Worm (Caenorhabditis elegans) whole organism, L4 larva: ENCODE data around the gene R03G8.6.

ENCODE experiments used
- D1046.2 ChIP-seq: fragments of 200-800 bp; sonication (Bioruptor generic); IDR thresholded peaks from 2 replicates; pipeline ENCODE4 v1.3.6; 2022; ENCODE audit warnings: missing genetic modification characterization, missing compliant biosample characterization
- F26F4.8 ChIP-seq: fragments of 200-800 bp; sonication (Bioruptor generic); conservative IDR thresholded peaks from 2 replicates; pipeline ENCODE4 v1.3.6; 2022; ENCODE audit warnings: missing genetic modification characterization, missing compliant biosample characterization
- F44E2.7 ChIP-seq: fragments of 200-800 bp; sonication (Bioruptor generic); IDR thresholded peaks from 2 replicates; pipeline ENCODE4 v2.1.2; 2022; ENCODE audit warnings: missing genetic modification characterization, missing compliant biosample characterization
- F49E8.2 ChIP-seq: sonication (generic microtip); optimal IDR thresholded peaks from 2 replicates; lab custom pipeline; 2016; ENCODE audit warnings: missing compliant biosample characterization, mild to moderate bottlenecking, missing genetic modification characterization, borderline replicate concordance
- T20F7.1 ChIP-seq: fragments of 200-800 bp; sonication (Bioruptor generic); optimal IDR thresholded peaks from 2 replicates; lab custom pipeline; 2018; ENCODE audit warnings: mild to moderate bottlenecking, missing genetic modification characterization, missing compliant biosample characterization
- T26A8.4 ChIP-seq: fragments of 200-800 bp; sonication (Bioruptor generic); IDR thresholded peaks from 2 replicates; pipeline ENCODE4 v1.3.6; 2022; ENCODE audit warnings: missing genetic modification characterization, missing compliant biosample characterization
- Y5F2A.4 ChIP-seq: fragments of 200-800 bp; sonication (Bioruptor generic); optimal IDR thresholded peaks from 2 replicates; lab custom pipeline; 2018; ENCODE audit warnings: mild to moderate bottlenecking, missing genetic modification characterization, missing compliant biosample characterization
- Y75B8A.6 ChIP-seq: fragments of 200-800 bp; sonication (Bioruptor generic); IDR thresholded peaks from 2 replicates; pipeline ENCODE4 v1.3.6; 2022; ENCODE audit warnings: missing genetic modification reagents, missing genetic modification characterization, missing compliant biosample characterization
- arid-1 ChIP-seq: fragments of 200-800 bp; sonication (Bioruptor generic); conservative IDR thresholded peaks from 2 replicates; pipeline ENCODE4 v1.3.6; 2022; ENCODE audit warnings: missing genetic modification reagents, missing genetic modification characterization, missing compliant biosample characterization
- dmd-8 ChIP-seq: fragments of 200-800 bp; sonication (Bioruptor generic); IDR thresholded peaks from 2 replicates; pipeline ENCODE4 v1.3.6; 2022; ENCODE audit warnings: missing genetic modification characterization, missing compliant biosample characterization
- dmd-9 ChIP-seq: fragments of 200-800 bp; sonication (Bioruptor generic); IDR thresholded peaks from 2 replicates; pipeline ENCODE4 v1.3.6; 2022; ENCODE audit warnings: missing genetic modification reagents, missing genetic modification characterization, missing compliant biosample characterization
- dve-1 ChIP-seq: sonication (generic microtip); optimal IDR thresholded peaks from 2 replicates; lab custom pipeline; 2017; ENCODE audit warnings: antibody characterized with exemption, mild to moderate bottlenecking, missing genetic modification characterization, missing compliant biosample characterization; ENCODE audit not compliant: insufficient read depth
- gei-8 ChIP-seq: fragments of 200-800 bp; sonication (Bioruptor generic); optimal IDR thresholded peaks from 2 replicates; lab custom pipeline; 2018; ENCODE audit warnings: mild to moderate bottlenecking, missing genetic modification characterization, missing compliant biosample characterization
- hlh-11 ChIP-seq: fragments of 200-800 bp; sonication (Bioruptor generic); optimal IDR thresholded peaks from 2 replicates; lab custom pipeline; 2018; ENCODE audit warnings: mild to moderate bottlenecking, missing genetic modification characterization, missing compliant biosample characterization
- hmg-1.1 ChIP-seq: fragments of 200-800 bp; sonication (Bioruptor generic); IDR thresholded peaks from 2 replicates; pipeline ENCODE4 v1.3.6; 2022; ENCODE audit warnings: missing genetic modification reagents, missing genetic modification characterization, missing compliant biosample characterization
- lim-7 ChIP-seq: fragments of 200-800 bp; sonication (Bioruptor generic); IDR thresholded peaks from 2 replicates; pipeline ENCODE4 v1.3.6; 2022; ENCODE audit warnings: missing genetic modification characterization, missing compliant biosample characterization
- lin-1 ChIP-seq: fragments of 200-800 bp; sonication (Bioruptor generic); IDR thresholded peaks from 2 replicates; pipeline ENCODE4 v1.3.6; 2022; ENCODE audit warnings: missing genetic modification reagents, missing genetic modification characterization, missing compliant biosample characterization
- lin-29 ChIP-seq: fragments of 200-800 bp; sonication (Bioruptor generic); IDR thresholded peaks from 2 replicates; pipeline ENCODE4 v1.3.6; 2022; ENCODE audit warnings: missing genetic modification reagents, missing genetic modification characterization, missing compliant biosample characterization
- lir-3 ChIP-seq: sonication (generic microtip); optimal IDR thresholded peaks from 2 replicates; lab custom pipeline; 2016; ENCODE audit warnings: mild to moderate bottlenecking, missing genetic modification characterization, missing compliant biosample characterization
- mdl-1 ChIP-seq, 2 experiments: fragments of 150-350 bp in 1 of 2; sonication (generic microtip) in 1 of 2; optimal IDR thresholded peaks; 2 replicates each; lab custom pipeline; 2014 to 2017; ENCODE audit warnings: missing biosample characterization in 2 of 2, missing genetic modification characterization in 2 of 2
- nhr-102 ChIP-seq: sonication (generic microtip); optimal IDR thresholded peaks from 2 replicates; lab custom pipeline; 2016; ENCODE audit warnings: mild to moderate bottlenecking, missing genetic modification characterization, moderate library complexity, missing compliant biosample characterization
- nhr-111 ChIP-seq: fragments of 200-800 bp; sonication (Bioruptor generic); optimal IDR thresholded peaks from 2 replicates; lab custom pipeline; 2018; ENCODE audit warnings: mild to moderate bottlenecking, missing genetic modification characterization, missing compliant biosample characterization
- nhr-77 ChIP-seq: fragments of 150-350 bp; optimal IDR thresholded peaks from 2 replicates; lab custom pipeline; 2014; ENCODE audit warnings: missing biosample characterization, missing genetic modification characterization
- php-3 ChIP-seq: fragments of 200-800 bp; sonication (Bioruptor generic); IDR thresholded peaks from 2 replicates; pipeline ENCODE4 v1.3.6; 2022; ENCODE audit warnings: missing genetic modification reagents, missing genetic modification characterization, missing compliant biosample characterization
- saeg-2 ChIP-seq: fragments of 200-800 bp; sonication (Bioruptor generic); IDR thresholded peaks from 2 replicates; pipeline ENCODE4 v1.3.6; 2022; ENCODE audit warnings: missing genetic modification reagents, missing genetic modification characterization, missing compliant biosample characterization
- sdz-12 ChIP-seq: fragments of 200-800 bp; sonication (Bioruptor generic); optimal IDR thresholded peaks from 2 replicates; lab custom pipeline; 2018; ENCODE audit warnings: mild to moderate bottlenecking, missing genetic modification characterization, missing compliant biosample characterization
- snpc-1.2 ChIP-seq: fragments of 200-800 bp; sonication (Bioruptor generic); IDR thresholded peaks from 2 replicates; pipeline ENCODE4 v1.3.6; 2022; ENCODE audit warnings: missing genetic modification reagents, missing genetic modification characterization, missing compliant biosample characterization
- spr-3 ChIP-seq: fragments of 200-800 bp; sonication (Bioruptor generic); optimal IDR thresholded peaks from 2 replicates; lab custom pipeline; 2018; ENCODE audit warnings: mild to moderate bottlenecking, missing genetic modification characterization, missing compliant biosample characterization
- tra-1 ChIP-seq: fragments of 200-800 bp; sonication (Bioruptor generic); IDR thresholded peaks from 2 replicates; pipeline ENCODE4 v1.3.6; 2022; ENCODE audit warnings: missing genetic modification reagents, missing genetic modification characterization, missing compliant biosample characterization
- vab-7 ChIP-seq: fragments of 200-800 bp; sonication (Bioruptor generic); IDR thresholded peaks from 2 replicates; pipeline ENCODE4 v1.3.6; 2022; ENCODE audit warnings: missing genetic modification reagents, missing genetic modification characterization, missing compliant biosample characterization
- zfp-2 ChIP-seq: sonication (generic microtip); optimal IDR thresholded peaks from 2 replicates; lab custom pipeline; 2016; ENCODE audit warnings: mild to moderate bottlenecking, missing genetic modification characterization, missing compliant biosample characterization
- zfp-3 ChIP-seq: fragments of 200-800 bp; sonication (Bioruptor generic); conservative IDR thresholded peaks from 2 replicates; pipeline ENCODE4 v1.3.6; 2022; ENCODE audit warnings: missing genetic modification reagents, missing genetic modification characterization, missing compliant biosample characterization
- ztf-7 ChIP-seq: fragments of 150-350 bp; optimal IDR thresholded peaks from 2 replicates; lab custom pipeline; 2014; ENCODE audit warnings: missing biosample characterization, missing genetic modification characterization

R03G8.6 gene

ce11 chrX:13046324-13046723 lies 54.0 kb downstream of the R03G8.6 start (continued):
- peak; percentile 66 to 75 for TF ChIP-seq mdl-1 (tag; optimal IDR thresholded peaks at IDR 0.05; lab: Kevin White, UChicago)
- TF ChIP-seq dmd-9 (GFP tag; lab: Robert Waterston, UW) = peak; percentile 93
- peak; percentile 95 for TF ChIP-seq lim-7
- peak; percentile 73 for TF ChIP-seq lir-3 (tag; lab: Kevin White, UChicago)
- TF ChIP-seq snpc-1.2 (GFP tag; lab: Robert Waterston, UW) = peak; percentile 94
- peak; percentile 77 for TF ChIP-seq T20F7.1 (GFP tag; lab: Kevin White, UChicago)
- TF ChIP-seq saeg-2 = peak; percentile 87
- peak; percentile 95 for TF ChIP-seq arid-1
- peak; percentile 64; the same call in 1 of the 2 replicates for TF ChIP-seq zfp-3
- TF ChIP-seq D1046.2 (GFP tag; lab: Robert Waterston, UW) = peak; percentile 78
- peak; percentile 75 for TF ChIP-seq hlh-11 (tag; lab: Kevin White, UChicago)
- peak; percentile 81 for TF ChIP-seq Y5F2A.4 (GFP tag; lab: Kevin White, UChicago)
- TF ChIP-seq nhr-77 = peak; percentile 66
- TF ChIP-seq zfp-2 (tag; lab: Kevin White, UChicago) = peak; percentile 67
- TF ChIP-seq tra-1 (GFP tag; lab: Robert Waterston, UW) = peak; percentile 88
- TF ChIP-seq php-3 (GFP tag; lab: Robert Waterston, UW) = peak; percentile 86
- TF ChIP-seq T26A8.4 (GFP tag; lab: Robert Waterston, UW) = peak; percentile 96
- peak; percentile 66; the same call in 1 of the 2 replicates for TF ChIP-seq F26F4.8 (GFP tag; lab: Robert Waterston, UW)
- TF ChIP-seq vab-7 = peak; percentile 96
- TF ChIP-seq ztf-7 (tag; lab: Kevin White, UChicago) = peak; percentile 77
- peak; percentile 76 for TF ChIP-seq Y75B8A.6 (GFP tag; lab: Robert Waterston, UW)
- TF ChIP-seq lin-29 (GFP tag; lab: Robert Waterston, UW) = peak; percentile 75
- peak; percentile 86 for TF ChIP-seq F44E2.7
- TF ChIP-seq nhr-102 (tag; lab: Kevin White, UChicago) = peak; percentile 89
- peak; percentile 95 for TF ChIP-seq dmd-8 (GFP tag; lab: Robert Waterston, UW)
- TF ChIP-seq gei-8 = peak; percentile 95
- peak; percentile 49 for TF ChIP-seq F49E8.2 (tag; lab: Kevin White, UChicago)
- TF ChIP-seq hmg-1.1 (GFP tag; lab: Robert Waterston, UW) = peak; percentile 99
- peak; percentile 94 for TF ChIP-seq lin-1 (GFP tag; lab: Robert Waterston, UW)
- peak; percentile 92 for TF ChIP-seq nhr-111 (GFP tag; lab: Kevin White, UChicago)
- peak; percentile 88 for TF ChIP-seq dve-1 (tag; lab: Kevin White, UChicago)
- TF ChIP-seq sdz-12 = peak; percentile 95
- TF ChIP-seq spr-3 (GFP tag; lab: Kevin White, UChicago) = peak; percentile 70
- TF ChIP-seq, all 104 proteins: peak for 80; not testable (repeated sequence) for 24
